Worm (Caenorhabditis elegans) whole organism, L1 larva: Measurements from ENCODE around the gene Y82E9BR.20.
A peak's percentile ranks its signal among the peaks of the same experiment; 100 is the strongest.
"Not testable (repeated sequence)": the region's sequence is repeated elsewhere in the genome, so short reads cannot be mapped to it uniquely, and the experiment has no call there.

Source experiments
- C04F5.9 ChIP-seq: sonication (generic microtip); optimal IDR thresholded peaks from 2 replicates; lab custom pipeline; 2016; ENCODE audit warnings: missing genetic modification characterization, missing compliant biosample characterization
- aly-2 ChIP-seq: fragments of 150-350 bp; optimal IDR thresholded peaks from 2 replicates; lab custom pipeline; 2014; ENCODE audit warnings: missing biosample characterization, missing genetic modification characterization
- ama-1 ChIP-seq: fragments of 150-350 bp; optimal IDR thresholded peaks from 2 replicates; lab custom pipeline; 2014
- efl-1 ChIP-seq, 4 experiments: fragments of 150-350 bp; optimal IDR thresholded peaks in 3 of 4; peaks in 1 of 4; 1 replicate in 1 of 4; 2 replicates in 3 of 4; lab custom pipeline; 2014; ENCODE audit warnings: missing biosample characterization in 2 of 4, missing genetic modification characterization in 2 of 4, missing genetic modification reagents in 2 of 4
- efl-3 ChIP-seq: fragments of 200-800 bp; sonication (Bioruptor generic); optimal IDR thresholded peaks from 2 replicates; lab custom pipeline; 2018; ENCODE audit warnings: mild to moderate bottlenecking, missing genetic modification characterization, missing compliant biosample characterization
- grh-1 ChIP-seq: fragments of 200-800 bp; sonication (Bioruptor generic); IDR thresholded peaks from 2 replicates; pipeline ENCODE4 v1.3.6; 2022; ENCODE audit warnings: missing genetic modification reagents, missing genetic modification characterization, missing compliant biosample characterization
- hlh-17 ChIP-seq: fragments of 200-800 bp; sonication (Bioruptor generic); optimal IDR thresholded peaks from 2 replicates; lab custom pipeline; 2018; ENCODE audit warnings: missing genetic modification characterization, mild to moderate bottlenecking, missing compliant biosample characterization, moderate library complexity, borderline replicate concordance
- irx-1 ChIP-seq: sonication (generic microtip); optimal IDR thresholded peaks from 2 replicates; lab custom pipeline; 2016; ENCODE audit warnings: missing genetic modification characterization, missing compliant biosample characterization
- lin-35 ChIP-seq, 2 experiments: fragments of 150-350 bp; optimal IDR thresholded peaks; 2 replicates each; lab custom pipeline; 2014; ENCODE audit warnings: missing biosample characterization in 2 of 2, missing genetic modification characterization in 2 of 2, missing genetic modification reagents in 2 of 2
- nhr-11 ChIP-seq: fragments of 150-350 bp; optimal IDR thresholded peaks from 2 replicates; lab custom pipeline; 2014; ENCODE audit warnings: missing biosample characterization, missing genetic modification characterization
- nhr-12 ChIP-seq: sonication (generic microtip); optimal IDR thresholded peaks from 2 replicates; lab custom pipeline; 2017; ENCODE audit warnings: missing biosample characterization, missing genetic modification characterization
- nhr-19 ChIP-seq: fragments of 200-800 bp; sonication (Bioruptor generic); conservative IDR thresholded peaks from 2 replicates; pipeline ENCODE4 v1.3.6; 2022; ENCODE audit warnings: missing genetic modification characterization, missing compliant biosample characterization
- nhr-47 ChIP-seq: sonication (generic microtip); optimal IDR thresholded peaks from 2 replicates; lab custom pipeline; 2016; ENCODE audit warnings: mild to moderate bottlenecking, missing genetic modification characterization, moderate library complexity, missing compliant biosample characterization
- nhr-85 ChIP-seq: sonication (generic microtip); peaks from one replicate; lab custom pipeline; 2016; ENCODE audit warnings: missing genetic modification characterization, inconsistent platforms, missing compliant biosample characterization
- pag-3 ChIP-seq: sonication (generic microtip); optimal IDR thresholded peaks from 2 replicates; lab custom pipeline; 2017; ENCODE audit warnings: missing genetic modification characterization, mild to moderate bottlenecking, missing compliant biosample characterization, antibody characterized with exemption, borderline replicate concordance; ENCODE audit not compliant: insufficient read depth
- pax-3 ChIP-seq: fragments of 200-800 bp; sonication (Bioruptor generic); optimal IDR thresholded peaks from 2 replicates; lab custom pipeline; 2018; ENCODE audit warnings: mild to moderate bottlenecking, missing genetic modification characterization, moderate library complexity, missing compliant biosample characterization
- rnt-1 ChIP-seq: sonication (generic microtip); optimal IDR thresholded peaks from 2 replicates; lab custom pipeline; 2016; ENCODE audit warnings: mild to moderate bottlenecking, missing genetic modification characterization, moderate library complexity, missing compliant biosample characterization
- sox-4 ChIP-seq: sonication (generic microtip); optimal IDR thresholded peaks from 2 replicates; lab custom pipeline; 2016; ENCODE audit warnings: missing genetic modification characterization, missing compliant biosample characterization
- swsn-7 ChIP-seq: sonication (generic microtip); optimal IDR thresholded peaks from 2 replicates; lab custom pipeline; 2016; ENCODE audit warnings: missing genetic modification characterization, missing compliant biosample characterization
- tbx-2 ChIP-seq: sonication (generic microtip); optimal IDR thresholded peaks from 2 replicates; lab custom pipeline; 2016; ENCODE audit warnings: missing genetic modification characterization, missing compliant biosample characterization
- tlp-1 ChIP-seq: fragments of 150-350 bp; optimal IDR thresholded peaks from 2 replicates; lab custom pipeline; 2014; ENCODE audit warnings: missing biosample characterization, missing genetic modification characterization
- unc-130 ChIP-seq: fragments of 150-350 bp; optimal IDR thresholded peaks from 2 replicates; lab custom pipeline; 2017; ENCODE audit warnings: missing biosample characterization, missing genetic modification characterization, inconsistent platforms
- unc-30 ChIP-seq: sonication (generic microtip); optimal IDR thresholded peaks from 2 replicates; lab custom pipeline; 2017; ENCODE audit warnings: missing biosample characterization, missing genetic modification characterization
- unc-98 ChIP-seq: fragments of 200-800 bp; sonication (Bioruptor generic); IDR thresholded peaks from 2 replicates; pipeline ENCODE4 v1.3.6; 2022; ENCODE audit warnings: missing genetic modification characterization, missing compliant biosample characterization
- xbp-1 ChIP-seq: sonication (generic microtip); optimal IDR thresholded peaks from 2 replicates; lab custom pipeline; 2016; ENCODE audit warnings: missing genetic modification characterization, missing compliant biosample characterization
- zip-4 ChIP-seq: fragments of 200-800 bp; sonication (Bioruptor generic); optimal IDR thresholded peaks from 2 replicates; lab custom pipeline; 2018; ENCODE audit warnings: mild to moderate bottlenecking, missing genetic modification characterization, moderate library complexity, missing compliant biosample characterization
- ztf-4 ChIP-seq: fragments of 150-350 bp; optimal IDR thresholded peaks from 2 replicates; lab custom pipeline; 2014; ENCODE audit warnings: missing biosample characterization, missing genetic modification characterization

Y82E9BR.20 gene

DNA sequence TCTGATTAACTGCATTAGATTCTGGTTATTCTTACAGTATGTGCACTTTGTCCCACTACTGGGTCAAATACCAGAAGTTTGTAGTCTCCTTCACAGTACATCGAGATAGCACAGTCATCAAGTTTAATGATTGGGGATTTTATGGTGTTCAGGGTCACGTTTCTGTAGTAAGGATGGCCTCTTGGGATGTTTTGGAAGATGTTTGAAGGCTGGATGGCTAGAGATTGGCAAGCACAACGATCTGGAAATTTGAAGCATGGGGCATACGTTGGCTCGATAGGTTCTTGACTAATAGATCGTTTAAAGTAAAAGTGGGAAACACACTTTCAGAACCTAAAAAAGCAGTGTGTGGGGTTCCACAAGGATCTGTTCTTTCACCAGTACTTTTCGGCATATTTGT, 16.2 kb upstream of the Y82E9BR.20 start, which contains the start of gene Y82E9BR.8:
Gene Y82E9BR.8 (minus strand): TSS at position 101 of the 400 bp plus-strand sequence.
- TF ChIP-seq unc-30, nhr-47, tbx-2: not testable (repeated sequence)

DNA sequence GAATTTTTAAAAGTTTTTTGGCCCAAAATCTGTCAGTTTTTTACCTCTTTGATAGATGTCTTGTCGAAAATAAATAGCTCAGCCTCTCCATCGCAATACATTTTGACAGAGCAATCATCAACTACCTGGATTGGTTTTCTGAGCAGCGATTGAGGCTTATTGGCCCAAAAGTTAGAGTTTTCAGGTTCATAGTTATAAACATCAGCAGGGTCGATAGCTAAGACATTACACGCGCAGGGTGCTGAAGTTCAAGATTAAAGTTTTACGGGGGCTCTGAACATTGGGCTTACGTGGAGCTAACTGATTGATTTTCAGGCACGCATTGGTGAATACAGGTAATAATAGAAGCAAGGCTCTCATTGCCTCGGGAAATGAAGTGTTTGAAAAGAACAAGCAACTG, 14.5 kb upstream of the Y82E9BR.20 start, which contains the start of gene Y82E9BR.9:
Gene Y82E9BR.9 (minus strand): TSS at position 101 of the 400 bp plus-strand sequence.
- no peak for TF ChIP-seq aly-2 (tag; lab: Kevin White, UChicago)
- no peak for TF ChIP-seq tlp-1 (tag; lab: Kevin White, UChicago)
- no peak for TF ChIP-seq swsn-7 (tag; lab: Kevin White, UChicago)
- TF ChIP-seq nhr-19, result no peak
- TF ChIP-seq C04F5.9 (tag; lab: Kevin White, UChicago), result no peak
- TF ChIP-seq pag-3 (tag; lab: Kevin White, UChicago), result no peak
- no peak for TF ChIP-seq rnt-1 (tag; lab: Kevin White, UChicago)
- no peak for TF ChIP-seq nhr-12 (tag; lab: Kevin White, UChicago)
- TF ChIP-seq zip-4 (GFP tag; lab: Kevin White, UChicago), result no peak
- no peak for TF ChIP-seq hlh-17

DNA sequence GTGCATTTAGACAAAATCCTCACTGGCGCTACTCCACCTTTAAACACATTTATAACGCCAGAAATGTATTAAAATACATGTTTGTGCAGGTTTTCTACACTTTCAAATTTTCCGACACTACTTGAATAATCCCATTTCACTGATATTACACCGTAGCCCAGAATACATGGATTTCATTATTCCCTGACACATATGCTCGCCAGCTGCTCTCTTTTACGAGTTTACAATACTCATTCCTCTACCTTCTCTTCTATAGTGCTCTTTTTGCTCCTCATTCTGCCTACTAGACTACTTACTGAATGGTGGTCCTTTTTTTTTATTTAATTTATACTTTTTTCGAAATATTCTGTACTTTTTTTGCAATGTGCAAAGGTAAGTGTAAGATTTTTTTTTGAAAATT, 1.6 kb upstream of the Y82E9BR.20 start:
- TF ChIP-seq irx-1 (tag; lab: Kevin White, UChicago) (no peak), unc-130 (tag; lab: Kevin White, UChicago) (no peak), unc-98 (GFP tag; lab: Robert Waterston, UW) (no peak), aly-2 (tag; lab: Kevin White, UChicago) (no peak)

DNA sequence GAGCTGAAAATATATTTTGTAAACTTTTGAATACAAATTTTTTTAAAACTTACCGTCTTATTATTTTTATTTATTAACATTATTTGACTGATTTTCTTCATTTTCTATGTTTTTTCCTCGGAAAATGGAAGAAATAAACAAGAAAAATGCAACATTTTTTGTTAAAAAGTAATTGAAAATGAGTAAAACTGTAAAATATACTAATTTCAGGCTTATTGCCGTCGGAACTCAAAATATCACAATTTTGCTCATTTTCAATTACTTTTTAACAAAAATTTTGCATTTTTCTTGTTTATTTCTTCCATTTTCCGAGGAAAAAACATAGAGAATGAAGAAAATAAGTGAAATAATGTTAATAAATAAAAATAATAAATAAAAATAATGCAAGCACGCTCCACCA, 1.3 kb downstream of the Y82E9BR.20 start, which contains the start of gene Y82E9BR.10:
Gene Y82E9BR.10 (minus strand): TSS at position 101 of the 400 bp plus-strand sequence.
- TF ChIP-seq aly-2 (tag; lab: Kevin White, UChicago); unc-98 (GFP tag; lab: Robert Waterston, UW); lin-35 (GFP tag; optimal IDR thresholded peaks at IDR 0.05; lab: Kevin White, UChicago): not testable (repeated sequence)
- TF ChIP-seq, all 84 proteins: peak for 0; not testable (repeated sequence) for 84

DNA sequence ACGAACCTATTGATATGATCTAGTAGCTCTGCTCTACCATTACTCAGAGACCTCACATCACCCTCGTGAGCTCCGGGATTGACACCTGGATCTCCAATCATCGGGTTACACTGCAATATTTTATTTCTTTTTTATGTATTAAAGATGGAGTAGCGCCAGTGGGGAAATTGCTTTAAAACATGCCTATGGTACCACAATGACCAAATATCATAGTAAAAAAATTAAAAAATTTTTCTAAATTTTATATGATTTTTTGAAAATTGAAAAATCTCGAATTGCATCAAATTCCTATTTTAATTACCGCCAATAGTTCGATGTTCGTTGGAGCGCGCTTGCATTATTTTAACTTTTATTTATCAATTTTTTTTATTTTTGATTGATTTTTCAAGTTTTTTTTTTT, 3.7 kb downstream of the Y82E9BR.20 start, which contains the start of gene pals-40:
Gene pals-40 (minus strand): TSS at position 101 of the 400 bp plus-strand sequence.
- TF ChIP-seq irx-1 (tag; lab: Kevin White, UChicago); unc-30; xbp-1: not testable (repeated sequence)

DNA sequence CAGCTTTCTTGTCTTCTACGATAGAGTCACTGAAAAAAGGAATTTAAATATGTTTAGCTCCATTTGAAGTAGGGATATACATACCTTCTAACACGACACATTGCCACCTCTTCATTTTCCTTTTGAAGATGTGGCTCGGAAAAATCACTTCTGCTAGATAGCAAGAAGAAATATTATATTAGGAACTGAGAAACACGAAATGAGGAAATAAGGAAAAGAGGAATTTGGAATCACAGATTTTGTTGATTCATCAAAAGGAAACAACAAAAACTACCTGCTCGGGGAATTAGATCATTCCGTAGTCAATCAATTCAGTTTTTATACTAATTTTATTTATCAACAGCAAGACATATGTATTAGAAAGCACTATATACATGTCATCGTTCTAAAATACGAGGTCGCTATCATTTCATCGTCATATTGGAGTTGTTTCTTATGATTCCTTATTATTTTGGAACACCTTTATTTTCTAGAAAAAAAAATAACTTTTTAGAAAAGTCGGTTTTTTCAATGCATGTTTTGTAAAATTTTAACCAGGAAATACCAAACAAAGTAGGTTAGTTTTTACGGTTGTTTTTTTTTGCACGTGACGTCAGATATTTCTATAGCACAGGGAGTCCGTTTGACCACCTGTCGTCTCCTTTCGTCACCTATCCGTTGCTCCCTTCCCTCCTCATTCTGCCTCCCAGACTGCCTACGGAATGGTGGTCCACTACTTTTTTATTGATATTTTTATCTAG, 6.5 kb downstream of the Y82E9BR.20 start, which contains the start of the genes pals-21 and Y82E9BR.6:
Gene pals-21 (minus strand): TSS at position 101 of the 740 bp plus-strand sequence.
Gene Y82E9BR.6 (plus strand): TSS at position 690 of the 740 bp plus-strand sequence.
- no peak for TF ChIP-seq efl-1 (optimal IDR thresholded peaks at IDR 0.05; lab: Kevin White, UChicago)
- peak in 1 of 2 experiments; percentile 52 for TF ChIP-seq efl-1 (GFP tag; optimal IDR thresholded peaks at IDR 0.05 in 1 of 2; lab: Kevin White, UChicago)
- no peak for TF ChIP-seq nhr-85 (tag; lab: Kevin White, UChicago)

DNA sequence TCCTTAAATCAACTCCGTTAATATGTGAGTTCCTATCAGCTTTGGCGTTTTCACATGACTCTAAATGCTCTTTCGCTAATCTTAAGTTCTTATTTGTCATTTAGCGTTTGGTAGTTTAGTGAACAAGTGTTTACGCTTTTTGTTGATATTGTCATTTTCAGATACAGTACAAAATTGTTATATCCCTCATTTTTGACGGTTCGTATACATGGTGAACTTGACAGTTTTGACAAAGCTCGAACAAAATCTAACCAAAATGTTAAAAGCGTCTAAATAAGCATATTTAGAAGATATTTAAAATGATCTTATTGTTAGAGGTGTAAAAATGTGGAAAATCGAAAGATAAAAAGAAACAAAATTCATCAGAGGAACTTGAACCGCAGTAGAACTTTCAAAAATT, 9.3 kb downstream of the Y82E9BR.20 start:
- no peak for TF ChIP-seq ama-1 (lab: Kevin White, UChicago)
- TF ChIP-seq grh-1 (GFP tag; lab: Robert Waterston, UW), result no peak
- TF ChIP-seq efl-3, result no peak
- no peak for TF ChIP-seq pax-3
- no peak for TF ChIP-seq sox-4 (tag; lab: Kevin White, UChicago)
- TF ChIP-seq C04F5.9 (tag; lab: Kevin White, UChicago), result no peak
- TF ChIP-seq ztf-4 (tag; lab: Kevin White, UChicago), result no peak
- no peak for TF ChIP-seq nhr-11 (tag; lab: Kevin White, UChicago)
